Worm (Caenorhabditis elegans): Measurements from ENCODE around the gene shk-1.
A peak's percentile ranks its signal among the peaks of the same experiment; 100 is the strongest.

shk-1 gene

ce11 chrII:9752278-9752677, 5.8 kb upstream of the shk-1 start (continued):
- TF ChIP-seq mdl-1 (tag; optimal IDR thresholded peaks at IDR 0.05) (no peak), F26F4.8 (GFP tag; conservative IDR thresholded peaks at IDR 0.05) (no peak), mxl-2 (GFP tag; conservative IDR thresholded peaks at IDR 0.05) (no peak), nhr-25 (tag; optimal IDR thresholded peaks at IDR 0.05; ENCODE audit: borderline replicate concordance, insufficient read depth) (no peak), unc-62 (GFP tag; optimal IDR thresholded peaks at IDR 0.05 in 1 of 2) (no peak), unc-62 (tag; optimal IDR thresholded peaks at IDR 0.05) (no peak), hlh-11 (tag; optimal IDR thresholded peaks at IDR 0.05) (peak; percentile 43), lin-29 (GFP tag; IDR thresholded peaks at IDR 0.05) (no peak), ZK337.2 (GFP tag; IDR thresholded peaks at IDR 0.05) (no peak)

- peak; percentile 29 for TF ChIP-seq mxl-3 (GFP tag; optimal IDR thresholded peaks at IDR 0.05)
- TF ChIP-seq dmd-8 (GFP tag; IDR thresholded peaks at IDR 0.05) = no peak
- peak; percentile 29 for TF ChIP-seq dmd-6 (GFP tag; IDR thresholded peaks at IDR 0.05)
- TF ChIP-seq nhr-48 (tag; optimal IDR thresholded peaks at IDR 0.05) = no peak
- TF ChIP-seq ceh-44 (GFP tag; IDR thresholded peaks at IDR 0.05) = no peak
- peak; percentile 24 for TF ChIP-seq cey-2 (tag; optimal IDR thresholded peaks at IDR 0.05; ENCODE audit: borderline replicate concordance, insufficient read depth)
These were observed 5.0 kb upstream of the shk-1 start, which contains the start of gene Y53C12B.7 for ce11 chrII:9753056-9753455. Y53C12B.7 (minus strand) TSS chrII:9753218.

ce11 chrII:9753730-9754129, 4.3 kb upstream of the shk-1 start, which contains the start of gene ZK1321.1:
ZK1321.1 (plus strand) TSS chrII:9754030.
- no peak for TF ChIP-seq F37D6.2 (tag; optimal IDR thresholded peaks at IDR 0.05)
- no peak for TF ChIP-seq mep-1 (tag; optimal IDR thresholded peaks at IDR 0.05)
- no peak for TF ChIP-seq saeg-2 (GFP tag; IDR thresholded peaks at IDR 0.05)
- TF ChIP-seq ceh-32 (tag; optimal IDR thresholded peaks at IDR 0.05; ENCODE audit: poor library complexity) = no peak
- TF ChIP-seq zfp-2 (tag; optimal IDR thresholded peaks at IDR 0.05) = no peak
- TF ChIP-seq lsy-2 (tag; optimal IDR thresholded peaks at IDR 0.05) = no peak
- TF ChIP-seq nhr-102 (tag; optimal IDR thresholded peaks at IDR 0.05) = no peak
- no peak for TF ChIP-seq hlh-30 (tag; optimal IDR thresholded peaks at IDR 0.05; ENCODE audit: insufficient read depth)
- TF ChIP-seq ctbp-1 (GFP tag; IDR thresholded peaks at IDR 0.05) = no peak
- no peak for TF ChIP-seq ceh-20 (GFP tag; IDR thresholded peaks at IDR 0.05)
- TF ChIP-seq madf-5 (GFP tag; IDR thresholded peaks at IDR 0.05) = no peak
- no peak for TF ChIP-seq tag-97 (GFP tag; IDR thresholded peaks at IDR 0.05)
- no peak for TF ChIP-seq sdz-12 (GFP tag; optimal IDR thresholded peaks at IDR 0.05)

ce11 chrII:9755425-9755824, 2.6 kb upstream of the shk-1 start:
- TF ChIP-seq mdl-1 (tag; optimal IDR thresholded peaks at IDR 0.05) (no peak), skn-1 (tag; optimal IDR thresholded peaks at IDR 0.05) (no peak), gei-8 (GFP tag; optimal IDR thresholded peaks at IDR 0.05) (no peak), mdt-29 (GFP tag; IDR thresholded peaks at IDR 0.05) (no peak), arid-1 (GFP tag; conservative IDR thresholded peaks at IDR 0.05) (no peak), hlh-30 (tag; optimal IDR thresholded peaks at IDR 0.05; ENCODE audit: insufficient read depth) (no peak), nhr-10 (tag; optimal IDR thresholded peaks at IDR 0.05) (no peak), mep-1 (tag; optimal IDR thresholded peaks at IDR 0.05) (no peak), dmd-6 (GFP tag; IDR thresholded peaks at IDR 0.05) (no peak), lim-7 (GFP tag; IDR thresholded peaks at IDR 0.05) (no peak), ceh-20 (GFP tag; IDR thresholded peaks at IDR 0.05) (no peak), ctbp-1 (GFP tag; IDR thresholded peaks at IDR 0.05) (no peak), hlh-11 (tag; optimal IDR thresholded peaks at IDR 0.05) (no peak), daf-16 (GFP tag; optimal IDR thresholded peaks at IDR 0.05) (no peak), daf-16 (tag; optimal IDR thresholded peaks at IDR 0.05) (no peak), Y48G9A.11 (GFP tag; IDR thresholded peaks at IDR 0.05) (no peak), egl-43 (GFP tag; IDR thresholded peaks at IDR 0.05) (no peak), jun-1 (tag; optimal IDR thresholded peaks at IDR 0.05) (no peak)

Data from whole organism, L4 larva.